Worm (Caenorhabditis elegans) whole organism, mixed stage, embryonic: ENCODE data around the gene bus-1.

ENCODE experiments used
- M03D4.4 ChIP-seq: sonication (generic microtip); optimal IDR thresholded peaks from 2 replicates; lab custom pipeline; 2017; ENCODE audit warnings: mild to moderate bottlenecking, missing genetic modification characterization, missing compliant biosample characterization
- bed-3 ChIP-seq: fragments of 200-800 bp; sonication (Bioruptor generic); optimal IDR thresholded peaks from 3 replicates; lab custom pipeline; 2018; ENCODE audit warnings: mild to moderate bottlenecking, missing genetic modification characterization, moderate library complexity, missing compliant biosample characterization
- blmp-1 ChIP-seq: fragments of 150-350 bp; optimal IDR thresholded peaks from 2 replicates; lab custom pipeline; 2014; ENCODE audit warnings: missing biosample characterization, missing genetic modification characterization
- ceh-39 ChIP-seq: fragments of 150-350 bp; optimal IDR thresholded peaks from 2 replicates; lab custom pipeline; 2014; ENCODE audit warnings: missing biosample characterization, missing genetic modification characterization
- ceh-43 ChIP-seq: fragments of 200-800 bp; sonication (Bioruptor generic); optimal IDR thresholded peaks from 2 replicates; lab custom pipeline; 2018; ENCODE audit warnings: mild to moderate bottlenecking, missing genetic modification characterization, moderate library complexity, missing compliant biosample characterization
- ceh-83 ChIP-seq: fragments of 200-800 bp; sonication (Bioruptor generic); optimal IDR thresholded peaks from 2 replicates; lab custom pipeline; 2018; ENCODE audit warnings: mild to moderate bottlenecking, missing genetic modification characterization, missing compliant biosample characterization
- ces-1 ChIP-seq: fragments of 150-350 bp; optimal IDR thresholded peaks from 2 replicates; lab custom pipeline; 2014; ENCODE audit warnings: missing biosample characterization, missing genetic modification reagents, missing genetic modification characterization
- cnd-1 ChIP-seq: fragments of 200-800 bp; sonication (Bioruptor generic); optimal IDR thresholded peaks from 2 replicates; lab custom pipeline; 2018; ENCODE audit warnings: mild to moderate bottlenecking, missing genetic modification characterization, missing compliant biosample characterization
- drap-1 ChIP-seq: fragments of 200-800 bp; sonication (Bioruptor generic); optimal IDR thresholded peaks from 3 replicates; lab custom pipeline; 2018; ENCODE audit warnings: mild to moderate bottlenecking, missing genetic modification characterization, missing compliant biosample characterization
- elt-1 ChIP-seq: sonication (generic microtip); optimal IDR thresholded peaks from 2 replicates; lab custom pipeline; 2017; ENCODE audit warnings: missing genetic modification characterization, mild to moderate bottlenecking, missing compliant biosample characterization, antibody characterized with exemption, moderate library complexity, borderline replicate concordance; ENCODE audit not compliant: insufficient read depth
- elt-3 ChIP-seq: fragments of 150-350 bp; optimal IDR thresholded peaks from 2 replicates; lab custom pipeline; 2014; ENCODE audit warnings: missing biosample characterization, missing genetic modification characterization
- flh-1 ChIP-seq: fragments of 200-800 bp; sonication (Bioruptor generic); optimal IDR thresholded peaks from 2 replicates; lab custom pipeline; 2018; ENCODE audit warnings: mild to moderate bottlenecking, missing genetic modification characterization, moderate library complexity, missing compliant biosample characterization
- ham-2 ChIP-seq: fragments of 200-800 bp; sonication (Bioruptor generic); optimal IDR thresholded peaks from 2 replicates; lab custom pipeline; 2018; ENCODE audit warnings: mild to moderate bottlenecking, missing genetic modification characterization, missing compliant biosample characterization
- lin-13 ChIP-seq: fragments of 150-350 bp; optimal IDR thresholded peaks from 2 replicates; lab custom pipeline; 2014; ENCODE audit warnings: missing biosample characterization, missing genetic modification characterization
- lsy-2 ChIP-seq: fragments of 150-350 bp; optimal IDR thresholded peaks from 2 replicates; lab custom pipeline; 2014; ENCODE audit warnings: missing biosample characterization, missing genetic modification characterization
- mab-5 ChIP-seq: fragments of 150-350 bp; optimal IDR thresholded peaks from 2 replicates; lab custom pipeline; 2014; ENCODE audit warnings: missing biosample characterization, missing genetic modification characterization
- mep-1 ChIP-seq: fragments of 150-350 bp; optimal IDR thresholded peaks from 2 replicates; lab custom pipeline; 2017; ENCODE audit warnings: missing biosample characterization, missing genetic modification reagents, missing genetic modification characterization, inconsistent platforms
- mls-2 ChIP-seq: sonication (generic microtip); optimal IDR thresholded peaks from 2 replicates; lab custom pipeline; 2016; ENCODE audit warnings: mild to moderate bottlenecking, missing genetic modification characterization, moderate library complexity, missing compliant biosample characterization
- nhr-12 ChIP-seq: fragments of 150-350 bp; optimal IDR thresholded peaks from 2 replicates; lab custom pipeline; 2014; ENCODE audit warnings: missing biosample characterization, missing genetic modification characterization
- nhr-2 ChIP-seq: fragments of 150-350 bp; optimal IDR thresholded peaks from 2 replicates; lab custom pipeline; 2014; ENCODE audit warnings: missing biosample characterization, missing genetic modification characterization
- nhr-237 ChIP-seq: fragments of 150-350 bp; optimal IDR thresholded peaks from 2 replicates; lab custom pipeline; 2014; ENCODE audit warnings: missing biosample characterization, missing genetic modification characterization
- nhr-28 ChIP-seq: fragments of 150-350 bp; optimal IDR thresholded peaks from 2 replicates; lab custom pipeline; 2014; ENCODE audit warnings: missing biosample characterization, missing genetic modification characterization
- nhr-76 ChIP-seq: sonication (generic microtip); optimal IDR thresholded peaks from 2 replicates; lab custom pipeline; 2017; ENCODE audit warnings: missing biosample characterization, missing genetic modification characterization
- pha-4 ChIP-seq: fragments of 150-350 bp; optimal IDR thresholded peaks from 2 replicates; lab custom pipeline; 2018; ENCODE audit warnings: missing biosample characterization, missing genetic modification reagents, missing genetic modification characterization
- sptf-1 ChIP-seq: sonication (generic microtip); optimal IDR thresholded peaks from 2 replicates; lab custom pipeline; 2017; ENCODE audit warnings: mild to moderate bottlenecking, missing genetic modification characterization, moderate library complexity, missing compliant biosample characterization
- tbx-8 ChIP-seq: fragments of 200-800 bp; sonication (Bioruptor generic); optimal IDR thresholded peaks from 2 replicates; lab custom pipeline; 2018; ENCODE audit warnings: mild to moderate bottlenecking, missing genetic modification characterization, moderate library complexity, missing compliant biosample characterization
- unc-120 ChIP-seq: sonication (generic microtip); optimal IDR thresholded peaks from 2 replicates; lab custom pipeline; 2017; ENCODE audit warnings: missing genetic modification characterization, missing compliant biosample characterization; ENCODE audit not compliant: poor library complexity, severe bottlenecking
- unc-39 ChIP-seq: fragments of 150-350 bp; optimal IDR thresholded peaks from 2 replicates; lab custom pipeline; 2014; ENCODE audit warnings: missing biosample characterization, missing genetic modification characterization
- unc-62 ChIP-seq: fragments of 150-350 bp; optimal IDR thresholded peaks from 2 replicates; lab custom pipeline; 2014; ENCODE audit warnings: missing biosample characterization, missing genetic modification reagents, missing genetic modification characterization
- zip-8 ChIP-seq: fragments of 150-350 bp; optimal IDR thresholded peaks from 2 replicates; lab custom pipeline; 2014; ENCODE audit warnings: missing biosample characterization, missing genetic modification characterization
- ztf-11 ChIP-seq: fragments of 150-350 bp; optimal IDR thresholded peaks from 2 replicates; lab custom pipeline; 2014; ENCODE audit warnings: missing biosample characterization, missing genetic modification characterization

The bus-1 gene

DNA sequence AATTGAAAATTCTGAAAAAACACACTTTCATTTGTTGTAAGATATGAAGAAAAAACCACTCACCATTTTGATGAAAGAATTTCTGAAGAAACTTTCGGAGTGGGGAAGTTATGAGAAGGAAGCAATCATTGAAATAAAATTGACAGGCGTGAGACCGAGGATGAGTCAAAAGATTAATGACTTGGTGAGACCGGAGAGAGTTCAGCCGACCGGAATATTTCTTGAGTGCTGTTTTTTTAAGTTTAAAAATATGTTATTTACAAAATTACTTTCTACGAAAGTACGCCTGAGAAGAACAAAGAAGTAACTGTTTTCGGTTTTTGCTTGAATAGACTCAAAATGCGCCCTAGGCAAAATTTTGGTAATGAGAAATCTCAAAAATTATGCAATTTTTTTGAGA lies 31.6 kb upstream of the bus-1 start, which contains the start of gene C25E10.10:
C25E10.10 (minus strand) TSS at position 101 of the 400 bp plus-strand sequence.
- TF ChIP-seq elt-3 (no peak), nhr-2 (no peak), ceh-43 (GFP tag; lab: Kevin White, UChicago) (no peak), pha-4 (tag; lab: Kevin White, UChicago) (no peak), tbx-8 (GFP tag; lab: Kevin White, UChicago) (no peak), sptf-1 (tag; lab: Kevin White, UChicago) (no peak), blmp-1 (tag; lab: Kevin White, UChicago) (no peak), nhr-76 (no peak), mab-5 (no peak), nhr-237 (no peak), lsy-2 (tag; lab: Kevin White, UChicago) (no peak), zip-8 (tag; lab: Kevin White, UChicago) (no peak), M03D4.4 (no peak), ces-1 (GFP tag; lab: Kevin White, UChicago) (no peak), ceh-39 (tag; lab: Kevin White, UChicago) (no peak), mls-2 (tag; lab: Kevin White, UChicago) (no peak), ztf-11 (tag; lab: Kevin White, UChicago) (no peak), nhr-12 (tag; lab: Kevin White, UChicago) (no peak), flh-1 (GFP tag; lab: Kevin White, UChicago) (no peak)

DNA sequence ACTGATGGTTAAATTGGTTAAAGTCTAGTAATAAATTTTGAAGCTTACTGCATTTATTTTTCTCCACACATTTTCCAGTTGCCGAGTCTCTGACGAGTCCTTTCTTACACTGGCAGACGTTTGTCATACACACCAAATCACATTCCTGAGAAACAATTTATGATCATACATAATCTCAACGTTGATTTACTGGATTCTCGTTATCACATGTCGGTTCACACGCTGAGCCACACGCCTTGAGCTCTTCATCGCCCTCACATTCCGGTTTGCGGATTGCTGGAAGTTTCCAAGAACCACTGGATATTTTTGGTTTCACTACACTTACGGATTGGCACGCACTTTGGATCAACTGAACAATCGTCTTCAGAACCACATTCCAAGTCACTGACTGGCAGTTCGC lies 31.0 kb upstream of the bus-1 start:
- TF ChIP-seq M03D4.4 = no peak
- no peak for TF ChIP-seq bed-3 (GFP tag; lab: Kevin White, UChicago)
- TF ChIP-seq ztf-11 (tag; lab: Kevin White, UChicago) = no peak
- no peak for TF ChIP-seq unc-120
- no peak for TF ChIP-seq sptf-1 (tag; lab: Kevin White, UChicago)
- TF ChIP-seq ceh-43 (GFP tag; lab: Kevin White, UChicago) = no peak
- TF ChIP-seq cnd-1 (tag; lab: Kevin White, UChicago) = no peak
- TF ChIP-seq lsy-2 (tag; lab: Kevin White, UChicago) = no peak
- TF ChIP-seq lin-13 (tag; lab: Kevin White, UChicago) = no peak
- no peak for TF ChIP-seq nhr-28 (tag; lab: Kevin White, UChicago)

DNA sequence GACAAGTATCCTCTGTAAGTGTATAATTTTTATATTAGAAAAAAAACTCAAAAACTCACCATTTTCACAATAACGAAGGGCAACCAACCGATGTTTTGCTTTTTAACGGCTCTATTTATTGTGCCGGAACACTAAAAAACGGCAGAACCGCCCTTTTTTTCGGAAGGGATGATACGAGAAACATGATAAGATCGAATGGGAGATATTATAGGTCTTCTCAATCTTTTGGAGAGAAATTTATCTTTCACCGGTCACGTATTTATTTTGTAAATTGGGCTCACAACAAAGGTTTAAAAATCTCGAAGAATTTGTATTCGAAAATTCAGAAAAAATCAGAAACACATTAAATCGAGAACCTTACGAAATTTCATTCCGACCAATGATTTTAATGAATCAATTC lies 30.2 kb upstream of the bus-1 start, which contains the start of gene swm-1:
swm-1 (minus strand) TSS at position 101 of the 400 bp plus-strand sequence.
- TF ChIP-seq ham-2 (GFP tag; lab: Kevin White, UChicago) = no peak
- TF ChIP-seq nhr-2 = no peak
- TF ChIP-seq nhr-76 = no peak
- no peak for TF ChIP-seq lsy-2 (tag; lab: Kevin White, UChicago)
- TF ChIP-seq blmp-1 (tag; lab: Kevin White, UChicago) = no peak
- TF ChIP-seq nhr-237 = no peak
- TF ChIP-seq ceh-43 (GFP tag; lab: Kevin White, UChicago) = no peak
- TF ChIP-seq mep-1 (tag; lab: Kevin White, UChicago) = no peak
- TF ChIP-seq ces-1 (GFP tag; lab: Kevin White, UChicago) = no peak
- no peak for TF ChIP-seq nhr-12 (tag; lab: Kevin White, UChicago)
- no peak for TF ChIP-seq sptf-1 (tag; lab: Kevin White, UChicago)
- TF ChIP-seq ztf-11 (tag; lab: Kevin White, UChicago) = no peak
- no peak for TF ChIP-seq elt-3
- TF ChIP-seq ceh-83 (GFP tag; lab: Kevin White, UChicago) = no peak
- TF ChIP-seq zip-8 (tag; lab: Kevin White, UChicago) = no peak
- no peak for TF ChIP-seq ceh-39 (tag; lab: Kevin White, UChicago)
- TF ChIP-seq drap-1 (GFP tag; lab: Kevin White, UChicago) = no peak
- no peak for TF ChIP-seq elt-1 (tag; lab: Kevin White, UChicago)

DNA sequence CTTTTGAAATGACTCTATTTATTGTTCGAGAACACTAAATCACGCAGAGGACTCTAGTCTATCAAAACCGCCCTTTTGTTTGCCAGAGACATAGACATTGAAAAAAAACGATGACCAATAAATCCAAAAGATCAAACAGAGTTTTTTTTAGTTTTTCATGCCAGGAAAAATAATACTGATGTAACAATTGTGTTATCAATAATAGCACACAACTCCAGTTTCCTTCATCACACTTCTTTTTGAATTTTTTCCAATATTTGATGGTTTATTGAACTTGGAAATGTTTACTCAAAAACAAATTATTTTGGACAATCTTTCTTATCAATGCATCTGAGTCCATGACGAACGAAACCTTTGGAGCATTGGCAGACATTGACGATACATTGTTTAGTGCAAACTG lies 29.4 kb upstream of the bus-1 start, which contains the start of gene C25E10.8:
C25E10.8 (minus strand) TSS at position 101 of the 400 bp plus-strand sequence.
- TF ChIP-seq lsy-2 (tag; lab: Kevin White, UChicago) (no peak), ham-2 (GFP tag; lab: Kevin White, UChicago) (no peak), ztf-11 (tag; lab: Kevin White, UChicago) (no peak), unc-62 (GFP tag; lab: Kevin White, UChicago) (no peak), unc-39 (no peak), ceh-83 (GFP tag; lab: Kevin White, UChicago) (no peak), nhr-76 (no peak), sptf-1 (tag; lab: Kevin White, UChicago) (no peak), unc-120 (no peak), nhr-237 (no peak), blmp-1 (tag; lab: Kevin White, UChicago) (no peak), mls-2 (tag; lab: Kevin White, UChicago) (no peak)
- TF ChIP-seq, all 35 proteins: peak for 0
